Worm (Caenorhabditis elegans): ENCODE results near the gene F48G7.7.

ce11 chrV:578977-579376, 47.2 kb downstream of the F48G7.7 start, which contains the start of gene K06H6.4:
- TF ChIP-seq ztf-11 (tag; optimal IDR thresholded peaks at IDR 0.05) (no peak), ces-1 (GFP tag; optimal IDR thresholded peaks at IDR 0.05) (no peak), ceh-43 (GFP tag; optimal IDR thresholded peaks at IDR 0.05) (no peak), flh-1 (GFP tag; optimal IDR thresholded peaks at IDR 0.05) (no peak), nhr-76 (tag; optimal IDR thresholded peaks at IDR 0.05) (no peak), unc-39 (tag; optimal IDR thresholded peaks at IDR 0.05) (no peak), pha-4 (tag; optimal IDR thresholded peaks at IDR 0.05) (no peak), mep-1 (tag; optimal IDR thresholded peaks at IDR 0.05) (no peak), zip-8 (tag; optimal IDR thresholded peaks at IDR 0.05) (no peak), elt-1 (tag; optimal IDR thresholded peaks at IDR 0.05; ENCODE audit: borderline replicate concordance, insufficient read depth) (no peak)

Data from whole organism, mixed stage, embryonic.